Fruit fly (Drosophila melanogaster): ENCODE measurements around the gene Pvr.
A peak's percentile ranks its signal among the peaks of the same experiment; 100 is the strongest.

Gene Pvr

dm6 chr2L:8276880-8277279 is 37.2 kb upstream of the Pvr start:
- TF ChIP-seq usp (GFP tag; optimal IDR thresholded peaks at IDR 0.05) (no peak), ey (GFP tag; optimal IDR thresholded peaks at IDR 0.05) (no peak), tai (GFP tag; optimal IDR thresholded peaks at IDR 0.05) (no peak), psq (GFP tag; optimal IDR thresholded peaks at IDR 0.05) (no peak), rgr (GFP tag; optimal IDR thresholded peaks at IDR 0.05) (no peak), HLH106 (tag; optimal IDR thresholded peaks at IDR 0.05) (no peak), fru (GFP tag; optimal IDR thresholded peaks at IDR 0.05) (no peak), woc (GFP tag; optimal IDR thresholded peaks at IDR 0.05) (no peak), CG32264 (GFP tag; optimal IDR thresholded peaks at IDR 0.05) (no peak), Jra (GFP tag; optimal IDR thresholded peaks at IDR 0.05) (no peak), dsf (GFP tag; optimal IDR thresholded peaks at IDR 0.05; ENCODE audit: borderline replicate concordance) (no peak), Mio (GFP tag; optimal IDR thresholded peaks at IDR 0.05) (no peak), GATAd (GFP tag; optimal IDR thresholded peaks at IDR 0.05) (no peak), sage (GFP tag; optimal IDR thresholded peaks at IDR 0.05) (no peak), br (GFP tag; optimal IDR thresholded peaks at IDR 0.05) (no peak), pan (optimal IDR thresholded peaks at IDR 0.05) (no peak), lola (GFP tag; optimal IDR thresholded peaks at IDR 0.05) (no peak), Abd-B (GFP tag; optimal IDR thresholded peaks at IDR 0.05) (no peak)

dm6 chr2L:8276287-8276686 is 36.6 kb upstream of the Pvr start:
- TF ChIP-seq woc (GFP tag; optimal IDR thresholded peaks at IDR 0.05) (no peak), dmrt93B (GFP tag; optimal IDR thresholded peaks at IDR 0.05) (no peak), OdsH (GFP tag; optimal IDR thresholded peaks at IDR 0.05) (no peak), Abd-B (GFP tag; optimal IDR thresholded peaks at IDR 0.05) (no peak), N (GFP tag; optimal IDR thresholded peaks at IDR 0.05) (no peak), Hr78 (GFP tag; optimal IDR thresholded peaks at IDR 0.05) (no peak), ey (GFP tag; optimal IDR thresholded peaks at IDR 0.05) (no peak), br (GFP tag; optimal IDR thresholded peaks at IDR 0.05) (no peak), CrebA (GFP tag; optimal IDR thresholded peaks at IDR 0.05; ENCODE audit: borderline replicate concordance) (no peak), fru (GFP tag; optimal IDR thresholded peaks at IDR 0.05) (no peak), Mio (GFP tag; optimal IDR thresholded peaks at IDR 0.05) (no peak), sage (GFP tag; optimal IDR thresholded peaks at IDR 0.05) (no peak), brk (GFP tag; optimal IDR thresholded peaks at IDR 0.05) (no peak)

- TF ChIP-seq sv (GFP tag; optimal IDR thresholded peaks at IDR 0.05) (peak; percentile 54), psq (GFP tag; optimal IDR thresholded peaks at IDR 0.05) (no peak), foxo (GFP tag; optimal IDR thresholded peaks at IDR 0.05) (peak in 1 of 2 experiments; percentile 41), usp (GFP tag; optimal IDR thresholded peaks at IDR 0.05) (no peak), HLH106 (tag; optimal IDR thresholded peaks at IDR 0.05) (peak; percentile 33), h (GFP tag; optimal IDR thresholded peaks at IDR 0.05) (peak; percentile 14), brk (GFP tag; optimal IDR thresholded peaks at IDR 0.05) (no peak), OdsH (GFP tag; optimal IDR thresholded peaks at IDR 0.05) (peak; percentile 50), CG32264 (GFP tag; optimal IDR thresholded peaks at IDR 0.05) (no peak), woc (GFP tag; optimal IDR thresholded peaks at IDR 0.05) (no peak), Hr83 (GFP tag; optimal IDR thresholded peaks at IDR 0.05; ENCODE audit: poor library complexity, severe bottlenecking) (no peak), Hnf4 (GFP tag; optimal IDR thresholded peaks at IDR 0.05) (peak; percentile 15), fru (GFP tag; optimal IDR thresholded peaks at IDR 0.05) (peak; percentile 40), Sp1 (GFP tag; optimal IDR thresholded peaks at IDR 0.05) (peak; percentile 1), rgr (GFP tag; optimal IDR thresholded peaks at IDR 0.05) (peak; percentile 49), ey (GFP tag; optimal IDR thresholded peaks at IDR 0.05) (peak; percentile 42), Rel (GFP tag; optimal IDR thresholded peaks at IDR 0.05) (no peak), Rel (tag; optimal IDR thresholded peaks at IDR 0.05) (no peak)
Measured at dm6 chr2L:8274958-8275584, 35.4 kb upstream of the Pvr start.

dm6 chr2L:8274127-8274526 is 34.4 kb upstream of the Pvr start:
- TF ChIP-seq sage (GFP tag; optimal IDR thresholded peaks at IDR 0.05) = no peak
- TF ChIP-seq sv (GFP tag; optimal IDR thresholded peaks at IDR 0.05) = no peak
- peak; percentile 88 for TF ChIP-seq psq (GFP tag; optimal IDR thresholded peaks at IDR 0.05)
- TF ChIP-seq brk (GFP tag; optimal IDR thresholded peaks at IDR 0.05) = no peak
- TF ChIP-seq Sp1 (GFP tag; optimal IDR thresholded peaks at IDR 0.05) = no peak

dm6 chr2L:8270916-8271315 is 31.2 kb upstream of the Pvr start:
- TF ChIP-seq Vsx2 (GFP tag; optimal IDR thresholded peaks at IDR 0.05; ENCODE audit: partially characterized antibody) (no peak), fru (GFP tag; optimal IDR thresholded peaks at IDR 0.05) (peak; percentile 11), h (GFP tag; optimal IDR thresholded peaks at IDR 0.05) (peak; percentile 16), Jra (GFP tag; optimal IDR thresholded peaks at IDR 0.05) (no peak), psq (GFP tag; optimal IDR thresholded peaks at IDR 0.05) (peak; percentile 1), GATAd (GFP tag; optimal IDR thresholded peaks at IDR 0.05) (no peak), rgr (GFP tag; optimal IDR thresholded peaks at IDR 0.05) (peak; percentile 6), br (GFP tag; optimal IDR thresholded peaks at IDR 0.05) (peak; percentile 33), jim (GFP tag; optimal IDR thresholded peaks at IDR 0.05) (no peak), HLH106 (tag; optimal IDR thresholded peaks at IDR 0.05) (no peak), foxo (GFP tag; optimal IDR thresholded peaks at IDR 0.05) (peak in 1 of 2 experiments; percentile 35), tai (GFP tag; optimal IDR thresholded peaks at IDR 0.05) (no peak), usp (GFP tag; optimal IDR thresholded peaks at IDR 0.05) (no peak), sv (GFP tag; optimal IDR thresholded peaks at IDR 0.05) (no peak), CG9705 (GFP tag; optimal IDR thresholded peaks at IDR 0.05) (no peak), dsf (GFP tag; optimal IDR thresholded peaks at IDR 0.05; ENCODE audit: borderline replicate concordance) (no peak), OdsH (GFP tag; optimal IDR thresholded peaks at IDR 0.05) (peak; percentile 0), brk (GFP tag; optimal IDR thresholded peaks at IDR 0.05) (no peak), ey (GFP tag; optimal IDR thresholded peaks at IDR 0.05) (peak; percentile 16)
